Worm (Caenorhabditis elegans) whole organism, L3 larva: ENCODE data around the gene T19H5.6.

ENCODE experiments used
- R02D3.7 ChIP-seq: fragments of 150-350 bp; optimal IDR thresholded peaks from 2 replicates; lab custom pipeline; 2014; ENCODE audit warnings: missing biosample characterization, missing genetic modification characterization
- ZK546.5 ChIP-seq: sonication (generic microtip); optimal IDR thresholded peaks from 2 replicates; lab custom pipeline; 2017; ENCODE audit warnings: missing biosample characterization, missing genetic modification characterization
- ama-1 ChIP-seq: fragments of 150-350 bp; optimal IDR thresholded peaks from 2 replicates; lab custom pipeline; 2018
- ceh-16 ChIP-seq: sonication (generic microtip); optimal IDR thresholded peaks from 2 replicates; lab custom pipeline; 2017; ENCODE audit warnings: missing biosample characterization, missing genetic modification characterization
- ceh-28 ChIP-seq: fragments of 150-350 bp; optimal IDR thresholded peaks from 2 replicates; lab custom pipeline; 2014; ENCODE audit warnings: missing biosample characterization, missing genetic modification reagents, missing genetic modification characterization
- ceh-9 ChIP-seq: sonication (generic microtip); optimal IDR thresholded peaks from 2 replicates; lab custom pipeline; 2018; ENCODE audit warnings: missing biosample characterization, missing genetic modification characterization
- daf-12 ChIP-seq: fragments of 150-350 bp; optimal IDR thresholded peaks from 2 replicates; lab custom pipeline; 2014; ENCODE audit warnings: missing biosample characterization, missing genetic modification reagents, missing genetic modification characterization
- egl-27 ChIP-seq: sonication (generic microtip); optimal IDR thresholded peaks from 4 replicates; lab custom pipeline; 2017; ENCODE audit warnings: missing biosample characterization, missing genetic modification reagents, missing genetic modification characterization
- egl-5 ChIP-seq: fragments of 150-350 bp; optimal IDR thresholded peaks from 2 replicates; lab custom pipeline; 2017; ENCODE audit warnings: missing biosample characterization, missing genetic modification reagents, missing genetic modification characterization, inconsistent platforms
- elt-1 ChIP-seq: fragments of 150-350 bp; optimal IDR thresholded peaks from 2 replicates; lab custom pipeline; 2014; ENCODE audit warnings: missing biosample characterization, missing genetic modification characterization
- elt-2 ChIP-seq: sonication (generic microtip); optimal IDR thresholded peaks from 2 replicates; lab custom pipeline; 2016; ENCODE audit warnings: missing genetic modification reagents, mild to moderate bottlenecking, missing genetic modification characterization, missing compliant biosample characterization
- elt-3 ChIP-seq, 3 experiments: fragments of 150-350 bp in 1 of 3; sonication (generic microtip) in 2 of 3; optimal IDR thresholded peaks; 2 replicates in 2 of 3; 4 replicates in 1 of 3; lab custom pipeline; 2014 to 2017; ENCODE audit warnings: missing biosample characterization in 3 of 3, missing genetic modification characterization in 3 of 3
- eor-1 ChIP-seq, 2 experiments: fragments of 150-350 bp; optimal IDR thresholded peaks; 2 replicates each; lab custom pipeline; 2014 to 2018; ENCODE audit warnings: missing biosample characterization in 2 of 2, missing genetic modification characterization in 2 of 2
- fkh-2 ChIP-seq: fragments of 150-350 bp; optimal IDR thresholded peaks from 2 replicates; lab custom pipeline; 2014; ENCODE audit warnings: missing biosample characterization, missing genetic modification reagents, missing genetic modification characterization
- hmg-11 ChIP-seq: sonication (generic microtip); optimal IDR thresholded peaks from 2 replicates; lab custom pipeline; 2016; ENCODE audit warnings: missing genetic modification characterization, missing compliant biosample characterization
- jun-1 ChIP-seq: fragments of 150-350 bp; optimal IDR thresholded peaks from 2 replicates; lab custom pipeline; 2014; ENCODE audit warnings: missing biosample characterization, missing genetic modification reagents, missing genetic modification characterization
- lin-15B ChIP-seq: fragments of 150-350 bp; optimal IDR thresholded peaks from 2 replicates; lab custom pipeline; 2014; ENCODE audit warnings: missing biosample characterization, missing genetic modification characterization
- lsy-12 ChIP-seq: sonication (generic microtip); optimal IDR thresholded peaks from 2 replicates; lab custom pipeline; 2016; ENCODE audit warnings: mild to moderate bottlenecking, missing genetic modification characterization, missing compliant biosample characterization
- mdl-1 ChIP-seq: fragments of 150-350 bp; optimal IDR thresholded peaks from 2 replicates; lab custom pipeline; 2014; ENCODE audit warnings: missing biosample characterization, missing genetic modification characterization
- mml-1 ChIP-seq: fragments of 150-350 bp; sonication (generic microtip); optimal IDR thresholded peaks from 3 replicates; lab custom pipeline; 2014; ENCODE audit warnings: missing biosample characterization, missing genetic modification characterization
- nfya-1 ChIP-seq: sonication (generic microtip); optimal IDR thresholded peaks from 2 replicates; lab custom pipeline; 2017; ENCODE audit warnings: missing genetic modification characterization, mild to moderate bottlenecking, missing compliant biosample characterization, antibody characterized with exemption, moderate library complexity; ENCODE audit not compliant: insufficient read depth
- nhr-11 ChIP-seq: fragments of 150-350 bp; optimal IDR thresholded peaks from 2 replicates; lab custom pipeline; 2014; ENCODE audit warnings: missing biosample characterization, missing genetic modification characterization
- nhr-12 ChIP-seq: fragments of 150-350 bp; optimal IDR thresholded peaks from 2 replicates; lab custom pipeline; 2014; ENCODE audit warnings: missing biosample characterization, missing genetic modification characterization
- nhr-43 ChIP-seq: sonication (generic microtip); optimal IDR thresholded peaks from 2 replicates; lab custom pipeline; 2016; ENCODE audit warnings: mild to moderate bottlenecking, missing genetic modification characterization, missing compliant biosample characterization; ENCODE audit not compliant: poor library complexity, severe bottlenecking
- nhr-67 ChIP-seq: fragments of 150-350 bp; optimal IDR thresholded peaks from 2 replicates; lab custom pipeline; 2014; ENCODE audit warnings: missing biosample characterization, missing genetic modification characterization
- nhr-76 ChIP-seq: fragments of 150-350 bp; sonication (generic microtip); optimal IDR thresholded peaks from 5 replicates; lab custom pipeline; 2014; ENCODE audit warnings: missing biosample characterization, missing genetic modification characterization
- nhr-77 ChIP-seq: fragments of 150-350 bp; optimal IDR thresholded peaks from 2 replicates; lab custom pipeline; 2014; ENCODE audit warnings: missing biosample characterization, missing genetic modification characterization
- pha-4 ChIP-seq: fragments of 150-350 bp; optimal IDR thresholded peaks from 2 replicates; lab custom pipeline; 2014; ENCODE audit warnings: missing biosample characterization, missing genetic modification reagents, missing genetic modification characterization
- pqm-1 ChIP-seq: fragments of 150-350 bp; optimal IDR thresholded peaks from 2 replicates; lab custom pipeline; 2017; ENCODE audit warnings: missing biosample characterization, missing genetic modification characterization, inconsistent platforms
- sea-2 ChIP-seq: fragments of 150-350 bp; sonication (generic microtip); optimal IDR thresholded peaks from 4 replicates; lab custom pipeline; 2014; ENCODE audit warnings: missing biosample characterization, missing genetic modification reagents, missing genetic modification characterization
- snpc-4 ChIP-seq: fragments of 150-350 bp; optimal IDR thresholded peaks from 2 replicates; lab custom pipeline; 2014; ENCODE audit warnings: missing biosample characterization, missing genetic modification characterization
- zag-1 ChIP-seq: fragments of 150-350 bp; optimal IDR thresholded peaks from 2 replicates; lab custom pipeline; 2014; ENCODE audit warnings: missing biosample characterization, missing genetic modification characterization

T19H5.6 gene

DNA sequence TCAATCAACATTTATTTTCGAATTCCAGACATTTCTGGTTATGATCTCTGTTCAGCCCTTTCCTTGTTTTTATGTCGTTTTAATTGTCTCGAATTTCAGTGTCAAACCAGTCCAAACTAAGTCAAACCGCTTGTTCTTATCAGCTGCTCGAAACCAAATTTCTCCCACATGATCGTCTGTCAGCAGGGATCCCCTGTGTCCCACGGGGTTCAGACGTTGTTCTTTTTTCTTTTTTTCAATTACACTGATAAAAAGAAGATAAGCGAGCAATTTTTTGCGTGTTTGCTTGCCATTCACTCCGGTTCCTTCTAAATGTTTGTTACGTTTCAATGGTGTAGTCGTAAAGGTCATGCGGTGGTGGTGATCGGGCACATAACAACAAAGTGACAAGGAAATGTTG is 31.9 kb upstream of the T19H5.6 start:
- TF ChIP-seq ceh-16 (tag; lab: Kevin White, UChicago) (no peak), pha-4 (peak; percentile 68), elt-2 (tag; lab: Kevin White, UChicago) (peak; percentile 98), ceh-28 (tag; lab: Kevin White, UChicago) (no peak), jun-1 (tag; lab: Kevin White, UChicago) (peak; percentile 78), pqm-1 (tag; lab: Kevin White, UChicago) (peak; percentile 78), mdl-1 (tag; lab: Kevin White, UChicago) (no peak), lin-15B (no peak)
- TF ChIP-seq, all 47 proteins: peak for 4

- TF ChIP-seq egl-27 (no peak), fkh-2 (tag; lab: Kevin White, UChicago) (no peak), R02D3.7 (tag; lab: Kevin White, UChicago) (no peak), nhr-11 (no peak), elt-2 (tag; lab: Kevin White, UChicago) (peak; percentile 99), lin-15B (no peak), ZK546.5 (tag; lab: Kevin White, UChicago) (no peak), nhr-12 (tag; lab: Kevin White, UChicago) (no peak), hmg-11 (no peak), sea-2 (GFP tag; lab: Kevin White, UChicago) (no peak), ceh-16 (tag; lab: Kevin White, UChicago) (no peak), lsy-12 (tag; lab: Kevin White, UChicago) (no peak), pqm-1 (tag; lab: Kevin White, UChicago) (peak; percentile 99), ceh-28 (tag; lab: Kevin White, UChicago) (no peak), nhr-77 (tag; lab: Kevin White, UChicago) (no peak), nhr-67 (tag; lab: Kevin White, UChicago) (no peak), snpc-4 (no peak), egl-5 (tag; lab: Kevin White, UChicago) (no peak), pha-4 (peak; percentile 76), ama-1 (lab: Kevin White, UChicago) (no peak), jun-1 (tag; lab: Kevin White, UChicago) (peak; percentile 60), eor-1 (tag; optimal IDR thresholded peaks at IDR 0.05; lab: Kevin White, UChicago) (no peak)
Measured at ce11 chrII:9500926-9501325, 30.9 kb upstream of the T19H5.6 start.

DNA sequence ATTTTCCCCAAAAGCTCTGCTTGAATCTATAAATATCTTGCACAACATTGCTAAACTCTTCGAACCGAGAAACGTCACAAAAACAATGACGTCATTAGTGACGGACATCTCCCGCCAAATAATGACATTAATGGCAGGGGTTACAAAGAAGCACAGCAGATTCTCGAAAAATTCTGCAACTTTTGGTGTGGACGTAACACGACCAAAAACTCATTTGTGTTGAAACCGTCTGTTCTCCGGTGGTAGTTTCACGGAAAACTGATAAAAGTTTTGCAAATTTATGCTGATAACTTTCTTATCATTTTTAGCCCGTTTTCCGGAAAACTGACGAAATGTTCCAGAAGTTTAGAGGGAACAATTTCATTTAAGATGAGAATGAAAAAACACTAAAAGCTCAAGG is 28.6 kb upstream of the T19H5.6 start:
- no peak for TF ChIP-seq elt-1 (tag; lab: Kevin White, UChicago)
- TF ChIP-seq elt-2 (tag; lab: Kevin White, UChicago) = peak; percentile 79
- no peak for TF ChIP-seq nhr-76 (tag; lab: Kevin White, UChicago)
- no peak for TF ChIP-seq nhr-12 (tag; lab: Kevin White, UChicago)
- peak; percentile 42 for TF ChIP-seq pqm-1 (tag; lab: Kevin White, UChicago)
- no peak for TF ChIP-seq egl-5 (tag; lab: Kevin White, UChicago)
- no peak for TF ChIP-seq nhr-67 (tag; lab: Kevin White, UChicago)
- TF ChIP-seq zag-1 (tag; lab: Kevin White, UChicago) = no peak
- no peak for TF ChIP-seq ceh-9 (tag; lab: Kevin White, UChicago)

- TF ChIP-seq elt-3 (tag; optimal IDR thresholded peaks at IDR 0.05; lab: Kevin White, UChicago) = no peak
- TF ChIP-seq nfya-1 (tag; lab: Kevin White, UChicago) = peak; percentile 27
Measured at ce11 chrII:9497309-9497708, 27.3 kb upstream of the T19H5.6 start.

ce11 chrII:9493242-9494058 is 23.4 kb upstream of the T19H5.6 start:
- TF ChIP-seq nhr-67 (tag; lab: Kevin White, UChicago) = no peak
- TF ChIP-seq daf-12 (tag; lab: Kevin White, UChicago) = no peak
- TF ChIP-seq mml-1 (tag; lab: Kevin White, UChicago) = peak; percentile 24
- TF ChIP-seq nhr-43 (tag; lab: Kevin White, UChicago) = peak; percentile 42
- TF ChIP-seq, all 47 proteins: peak for 2
